Worm (Caenorhabditis elegans) whole organism, L2 larva: ENCODE results near the gene ugt-39.

Source experiments
- C34F6.9 ChIP-seq: fragments of 150-350 bp; optimal IDR thresholded peaks from 2 replicates; lab custom pipeline; 2014; ENCODE audit warnings: missing biosample characterization, missing genetic modification characterization
- R02D3.7 ChIP-seq: fragments of 150-350 bp; optimal IDR thresholded peaks from 2 replicates; lab custom pipeline; 2014; ENCODE audit warnings: missing biosample characterization, missing genetic modification characterization
- Y55F3AM.14 ChIP-seq: fragments of 200-800 bp; sonication (Bioruptor generic); optimal IDR thresholded peaks from 2 replicates; lab custom pipeline; 2018; ENCODE audit warnings: mild to moderate bottlenecking, missing genetic modification characterization, missing compliant biosample characterization
- alr-1 ChIP-seq: fragments of 150-350 bp; optimal IDR thresholded peaks from 2 replicates; lab custom pipeline; 2014; ENCODE audit warnings: missing biosample characterization, missing genetic modification characterization
- aly-2 ChIP-seq: fragments of 150-350 bp; optimal IDR thresholded peaks from 2 replicates; lab custom pipeline; 2014; ENCODE audit warnings: missing biosample characterization, missing genetic modification characterization
- ama-1 ChIP-seq: fragments of 150-350 bp; optimal IDR thresholded peaks from 2 replicates; lab custom pipeline; 2018; ENCODE audit warnings: inconsistent platforms
- ceh-16 ChIP-seq: fragments of 150-350 bp; optimal IDR thresholded peaks from 2 replicates; lab custom pipeline; 2014; ENCODE audit warnings: missing biosample characterization, missing genetic modification characterization
- ceh-82 ChIP-seq: fragments of 150-350 bp; optimal IDR thresholded peaks from 2 replicates; lab custom pipeline; 2014; ENCODE audit warnings: missing biosample characterization, missing genetic modification characterization
- crh-2 ChIP-seq: sonication (generic microtip); optimal IDR thresholded peaks from 2 replicates; lab custom pipeline; 2017; ENCODE audit warnings: missing biosample characterization, missing genetic modification characterization
- dmd-4 ChIP-seq: sonication (generic microtip); optimal IDR thresholded peaks from 2 replicates; lab custom pipeline; 2017; ENCODE audit warnings: missing biosample characterization, missing genetic modification characterization
- egl-27 ChIP-seq: sonication (generic microtip); optimal IDR thresholded peaks from 3 replicates; lab custom pipeline; 2017; ENCODE audit warnings: missing biosample characterization, missing genetic modification reagents, missing genetic modification characterization
- elt-3 ChIP-seq: sonication (generic microtip); optimal IDR thresholded peaks from 2 replicates; lab custom pipeline; 2017; ENCODE audit warnings: missing biosample characterization, missing genetic modification characterization
- fos-1 ChIP-seq: fragments of 150-350 bp; optimal IDR thresholded peaks from 2 replicates; lab custom pipeline; 2014; ENCODE audit warnings: missing biosample characterization, missing genetic modification characterization
- gmeb-1 ChIP-seq: fragments of 150-350 bp; optimal IDR thresholded peaks from 2 replicates; lab custom pipeline; 2014; ENCODE audit warnings: missing biosample characterization, missing genetic modification characterization
- lin-11 ChIP-seq: fragments of 150-350 bp; sonication (generic microtip); optimal IDR thresholded peaks from 2 replicates; lab custom pipeline; 2014; ENCODE audit warnings: missing biosample characterization, missing genetic modification characterization, inconsistent platforms, mixed read lengths
- lin-13 ChIP-seq: fragments of 150-350 bp; optimal IDR thresholded peaks from 2 replicates; lab custom pipeline; 2014; ENCODE audit warnings: missing biosample characterization, missing genetic modification reagents, missing genetic modification characterization
- lsy-2 ChIP-seq, 2 experiments: fragments of 150-350 bp in 1 of 2; sonication (generic microtip) in 1 of 2; optimal IDR thresholded peaks; 2 replicates each; lab custom pipeline; 2014 to 2017; ENCODE audit warnings: missing biosample characterization in 2 of 2, missing genetic modification characterization in 2 of 2
- mab-5 ChIP-seq: fragments of 150-350 bp; optimal IDR thresholded peaks from 2 replicates; lab custom pipeline; 2014; ENCODE audit warnings: missing biosample characterization, missing genetic modification characterization
- mbf-1 ChIP-seq: sonication (generic microtip); optimal IDR thresholded peaks from 2 replicates; lab custom pipeline; 2017; ENCODE audit warnings: missing biosample characterization, missing genetic modification characterization
- mdl-1 ChIP-seq, 2 experiments: fragments of 150-350 bp in 1 of 2; sonication (generic microtip) in 1 of 2; optimal IDR thresholded peaks; 2 replicates each; lab custom pipeline; 2017; ENCODE audit warnings: missing biosample characterization in 2 of 2, missing genetic modification characterization in 2 of 2
- nhr-10 ChIP-seq: sonication (generic microtip); optimal IDR thresholded peaks from 2 replicates; lab custom pipeline; 2017; ENCODE audit warnings: missing biosample characterization, missing genetic modification characterization
- nhr-11 ChIP-seq: fragments of 150-350 bp; optimal IDR thresholded peaks from 2 replicates; lab custom pipeline; 2014; ENCODE audit warnings: missing biosample characterization, missing genetic modification characterization
- nhr-12 ChIP-seq: fragments of 150-350 bp; optimal IDR thresholded peaks from 2 replicates; lab custom pipeline; 2014; ENCODE audit warnings: missing biosample characterization, missing genetic modification characterization
- nhr-129 ChIP-seq: fragments of 150-350 bp; optimal IDR thresholded peaks from 2 replicates; lab custom pipeline; 2014; ENCODE audit warnings: missing biosample characterization, missing genetic modification characterization
- nhr-21 ChIP-seq: fragments of 150-350 bp; optimal IDR thresholded peaks from 2 replicates; lab custom pipeline; 2014; ENCODE audit warnings: missing biosample characterization, missing genetic modification characterization
- nhr-23 ChIP-seq: fragments of 150-350 bp; optimal IDR thresholded peaks from 2 replicates; lab custom pipeline; 2014; ENCODE audit warnings: missing biosample characterization, missing genetic modification reagents, missing genetic modification characterization
- nhr-237 ChIP-seq: fragments of 150-350 bp; optimal IDR thresholded peaks from 2 replicates; lab custom pipeline; 2014; ENCODE audit warnings: missing biosample characterization, missing genetic modification characterization
- nhr-25 ChIP-seq: fragments of 150-350 bp; sonication (generic microtip); optimal IDR thresholded peaks from 3 replicates; lab custom pipeline; 2014; ENCODE audit warnings: missing biosample characterization, missing genetic modification characterization
- nhr-6 ChIP-seq: fragments of 150-350 bp; optimal IDR thresholded peaks from 2 replicates; lab custom pipeline; 2014; ENCODE audit warnings: missing biosample characterization, missing genetic modification characterization
- nhr-77 ChIP-seq: fragments of 150-350 bp; optimal IDR thresholded peaks from 2 replicates; lab custom pipeline; 2014; ENCODE audit warnings: missing biosample characterization, missing genetic modification characterization
- sem-4 ChIP-seq: fragments of 150-350 bp; optimal IDR thresholded peaks from 2 replicates; lab custom pipeline; 2014; ENCODE audit warnings: missing biosample characterization, missing genetic modification reagents, missing genetic modification characterization
- sma-3 ChIP-seq: sonication (generic microtip); optimal IDR thresholded peaks from 2 replicates; lab custom pipeline; 2016; ENCODE audit warnings: missing genetic modification reagents, missing genetic modification characterization, missing compliant biosample characterization
- sma-9 ChIP-seq, 2 experiments: fragments of 150-350 bp in 1 of 2; sonication (generic microtip) in 1 of 2; optimal IDR thresholded peaks; 2 replicates each; lab custom pipeline; 2014 to 2016; ENCODE audit warnings: missing genetic modification characterization in 2 of 2, mild to moderate bottlenecking in 1 of 2, missing biosample characterization in 1 of 2, missing compliant biosample characterization in 1 of 2, missing genetic modification reagents in 1 of 2, moderate library complexity in 1 of 2
- snpc-4 ChIP-seq: fragments of 150-350 bp; optimal IDR thresholded peaks from 2 replicates; lab custom pipeline; 2014; ENCODE audit warnings: missing biosample characterization, missing genetic modification characterization
- unc-55 ChIP-seq: fragments of 150-350 bp; sonication (generic microtip); optimal IDR thresholded peaks from 3 replicates; lab custom pipeline; 2014; ENCODE audit warnings: missing biosample characterization, missing genetic modification reagents, missing genetic modification characterization
- ztf-1 ChIP-seq: fragments of 200-800 bp; sonication (Bioruptor generic); conservative IDR thresholded peaks from 2 replicates; pipeline ENCODE4 v1.3.6; 2022; ENCODE audit warnings: missing genetic modification characterization, missing compliant biosample characterization
- ztf-11 ChIP-seq: sonication (generic microtip); optimal IDR thresholded peaks from 2 replicates; lab custom pipeline; 2017; ENCODE audit warnings: missing biosample characterization, missing genetic modification characterization
- ztf-4 ChIP-seq: fragments of 150-350 bp; optimal IDR thresholded peaks from 2 replicates; lab custom pipeline; 2014; ENCODE audit warnings: missing biosample characterization, missing genetic modification characterization

Gene ugt-39

DNA sequence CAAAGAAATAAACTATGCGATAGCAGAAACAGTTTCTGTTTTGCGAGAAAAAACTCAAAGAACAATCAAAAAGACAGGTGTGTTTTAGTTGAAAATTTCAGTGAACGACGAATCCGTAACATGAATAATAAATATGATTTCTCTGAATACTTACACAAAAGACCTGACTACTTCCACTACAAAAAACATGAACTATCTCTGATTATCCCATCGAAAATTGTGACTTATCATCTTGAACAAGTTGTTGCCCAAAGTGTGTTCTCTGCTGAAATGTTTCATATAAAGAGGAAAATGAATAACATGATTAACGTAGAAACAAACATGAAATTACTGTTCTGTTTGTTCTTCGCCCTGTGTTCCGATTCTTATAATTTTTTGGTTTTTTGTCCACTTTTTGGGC, 9.8 kb downstream of the ugt-39 start, which contains the start of gene ugt-36:
TSS of gene ugt-36 (plus strand) at position 301 of the 400 bp plus-strand sequence.
- TF ChIP-seq ztf-11 (tag; lab: Kevin White, UChicago) (no peak), R02D3.7 (tag; lab: Kevin White, UChicago) (no peak), alr-1 (tag; lab: Kevin White, UChicago) (no peak), nhr-11 (tag; lab: Kevin White, UChicago) (no peak)

DNA sequence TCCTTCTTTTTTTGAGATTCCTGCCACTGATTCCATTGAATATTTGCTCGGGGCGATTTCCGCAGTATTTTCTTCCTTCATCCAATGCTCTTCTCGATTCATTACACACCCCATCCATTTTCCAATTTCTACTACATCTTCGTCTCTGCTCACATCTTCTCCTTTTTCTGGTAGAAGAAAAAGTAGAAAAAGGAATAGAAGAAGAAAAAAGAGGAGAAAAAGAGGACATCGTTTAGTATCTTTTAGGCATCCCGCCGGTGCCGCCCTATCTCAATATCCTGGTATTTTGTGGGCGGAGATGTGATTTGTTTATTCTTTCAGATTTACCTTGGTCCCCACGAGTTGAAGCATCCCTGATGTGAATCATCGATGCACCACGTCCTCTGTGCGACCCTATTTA, 18.3 kb downstream of the ugt-39 start, which contains the start of gene lgc-39:
TSS of gene lgc-39 (plus strand) at position 301 of the 400 bp plus-strand sequence.
- TF ChIP-seq ceh-16 (no peak), nhr-23 (tag; lab: Kevin White, UChicago) (no peak), nhr-10 (no peak), lin-11 (no peak), ama-1 (lab: Kevin White, UChicago) (no peak), dmd-4 (no peak), unc-55 (GFP tag; lab: Kevin White, UChicago) (no peak), nhr-77 (tag; lab: Kevin White, UChicago) (no peak), mbf-1 (tag; lab: Kevin White, UChicago) (no peak), ztf-4 (tag; lab: Kevin White, UChicago) (no peak), nhr-11 (tag; lab: Kevin White, UChicago) (no peak), snpc-4 (tag; lab: Kevin White, UChicago) (no peak), sma-3 (no peak)

DNA sequence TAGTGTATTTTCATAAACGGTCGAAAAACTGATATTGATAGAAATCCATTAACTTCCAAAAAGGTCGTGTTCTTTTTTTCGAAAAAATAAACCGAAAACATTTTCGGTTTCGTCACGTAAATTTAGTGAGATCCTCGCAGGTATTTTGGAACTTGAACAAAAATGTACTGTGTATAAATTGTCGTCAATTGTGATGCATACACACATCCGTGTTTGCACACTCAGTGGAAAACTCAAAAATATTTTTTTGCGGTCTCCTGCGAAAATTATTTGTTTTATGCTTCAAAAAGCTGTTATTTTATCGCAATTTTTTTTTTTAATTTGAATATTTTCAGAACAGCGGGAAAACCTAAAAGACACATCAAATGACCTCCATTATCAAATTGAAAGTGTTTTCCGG, 21.9 kb downstream of the ugt-39 start, which contains the start of gene cpsf-2:
TSS of gene cpsf-2 (plus strand) at position 330 of the 400 bp plus-strand sequence.
- TF ChIP-seq ztf-11 (tag; lab: Kevin White, UChicago) (no peak), nhr-12 (tag; lab: Kevin White, UChicago) (no peak), unc-55 (GFP tag; lab: Kevin White, UChicago) (peak; percentile 36), C34F6.9 (tag; lab: Kevin White, UChicago) (peak; percentile 28), lsy-2 (tag; optimal IDR thresholded peaks at IDR 0.05; lab: Kevin White, UChicago) (peak in 1 of 2 experiments; percentile 25), nhr-237 (tag; lab: Kevin White, UChicago) (no peak)

ce11 chrV:7184549-7184948, 27.6 kb downstream of the ugt-39 start, which contains the start of gene pitr-5:
TSS of gene pitr-5 (plus strand) at chrV:7184849.
- TF ChIP-seq ztf-4 (tag; lab: Kevin White, UChicago), result no peak
- no peak for TF ChIP-seq mab-5

DNA sequence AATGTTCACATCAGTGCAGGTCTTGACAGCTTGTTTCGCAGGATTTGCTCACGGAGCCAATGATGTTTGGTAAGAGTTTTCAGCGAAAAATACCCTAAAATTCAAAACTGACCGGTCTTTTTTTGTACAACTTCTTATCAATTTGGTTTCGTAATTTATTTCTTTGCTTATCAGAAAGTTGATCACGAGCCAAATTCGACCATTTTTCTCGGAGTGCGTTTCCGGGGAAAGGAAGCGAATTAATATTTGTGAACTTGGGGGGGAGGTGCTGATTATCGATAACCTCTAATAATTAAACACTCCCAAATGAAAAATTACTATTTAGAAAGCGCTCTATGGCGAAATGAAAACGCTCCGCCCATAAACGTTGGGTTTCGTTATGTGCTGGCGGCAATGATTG, 29.7 kb downstream of the ugt-39 start:
- TF ChIP-seq ceh-82, result no peak
- TF ChIP-seq egl-27 (tag; lab: Kevin White, UChicago), result no peak
- no peak for TF ChIP-seq nhr-12 (tag; lab: Kevin White, UChicago)
- peak; percentile 81 for TF ChIP-seq fos-1 (tag; lab: Kevin White, UChicago)
- TF ChIP-seq gmeb-1, result peak; percentile 43
- peak; percentile 10 for TF ChIP-seq sma-9 (GFP tag; optimal IDR thresholded peaks at IDR 0.05; lab: Kevin White, UChicago)
- no peak for TF ChIP-seq sma-9 (tag; optimal IDR thresholded peaks at IDR 0.05; lab: Kevin White, UChicago)

ce11 chrV:7187295-7187694, 30.4 kb downstream of the ugt-39 start:
- TF ChIP-seq mbf-1 (tag; lab: Kevin White, UChicago) (no peak), egl-27 (tag; lab: Kevin White, UChicago) (no peak), aly-2 (tag; lab: Kevin White, UChicago) (no peak), nhr-25 (tag; lab: Kevin White, UChicago) (no peak), crh-2 (tag; lab: Kevin White, UChicago) (no peak), nhr-6 (tag; lab: Kevin White, UChicago) (no peak), ztf-1 (GFP tag; lab: Robert Waterston, UW) (no peak), sem-4 (no peak), nhr-11 (tag; lab: Kevin White, UChicago) (no peak), ceh-16 (no peak), ztf-4 (tag; lab: Kevin White, UChicago) (no peak), Y55F3AM.14 (GFP tag; lab: Kevin White, UChicago) (no peak), ceh-82 (no peak), nhr-21 (tag; lab: Kevin White, UChicago) (no peak), nhr-129 (tag; lab: Kevin White, UChicago) (no peak), elt-3 (tag; lab: Kevin White, UChicago) (no peak), mdl-1 (tag; optimal IDR thresholded peaks at IDR 0.05; lab: Kevin White, UChicago) (no peak), nhr-10 (no peak), nhr-23 (tag; lab: Kevin White, UChicago) (no peak), lin-13 (GFP tag; lab: Kevin White, UChicago) (no peak)
